Fruit fly (Drosophila melanogaster) whole organism, embryonic: ENCODE measurements around the gene CG13995.

ENCODE experiments used
- Aef1 ChIP-seq: fragments of 200-800 bp; sonication (Bioruptor generic); IDR thresholded peaks from 3 replicates; pipeline ENCODE4 v1.3.6; 2022; ENCODE audit warnings: missing biosample characterization, missing genetic modification characterization
- CG10462 ChIP-seq: fragments of 200-800 bp; sonication (Bioruptor generic); optimal IDR thresholded peaks from 2 replicates; lab custom pipeline; 2016; ENCODE audit warnings: missing biosample characterization, missing genetic modification characterization
- CG10543 ChIP-seq: fragments of 200-800 bp; sonication (Bioruptor generic); optimal IDR thresholded peaks from 3 replicates; lab custom pipeline; 2017; ENCODE audit warnings: missing biosample characterization, mild to moderate bottlenecking, missing genetic modification characterization, moderate library complexity
- CG10979 ChIP-seq: fragments of 200-800 bp; sonication (Bioruptor generic); optimal IDR thresholded peaks from 2 replicates; lab custom pipeline; 2018; ENCODE audit warnings: missing biosample characterization, mild to moderate bottlenecking, missing genetic modification characterization, moderate library complexity
- CG12236 ChIP-seq: fragments of 200-800 bp; sonication (Bioruptor generic); optimal IDR thresholded peaks from 2 replicates; lab custom pipeline; 2016; ENCODE audit warnings: missing biosample characterization, missing genetic modification characterization
- CG1233 ChIP-seq: fragments of 200-800 bp; sonication (Bioruptor generic); optimal IDR thresholded peaks from 4 replicates; lab custom pipeline; 2018; ENCODE audit warnings: missing biosample characterization, mild to moderate bottlenecking, missing genetic modification characterization
- CG15514 ChIP-seq: fragments of 200-800 bp; sonication (Bioruptor generic); optimal IDR thresholded peaks from 3 replicates; lab custom pipeline; 2017; ENCODE audit warnings: missing biosample characterization, missing genetic modification characterization, mild to moderate bottlenecking, moderate library complexity, missing genetic modification reagents
- CG17328 ChIP-seq: fragments of 200-800 bp; sonication (Bioruptor generic); IDR thresholded peaks from 2 replicates; pipeline ENCODE4 v1.3.6; 2022; ENCODE audit warnings: missing biosample characterization, missing genetic modification characterization
- CG17829 ChIP-seq: fragments of 200-800 bp; optimal IDR thresholded peaks from 2 replicates; lab custom pipeline; 2019; ENCODE audit warnings: missing biosample characterization, mild to moderate bottlenecking, missing genetic modification characterization, moderate library complexity
- CG18619 ChIP-seq: fragments of 200-800 bp; sonication (Bioruptor generic); optimal IDR thresholded peaks from 3 replicates; lab custom pipeline; 2017; ENCODE audit warnings: missing biosample characterization, mild to moderate bottlenecking, missing genetic modification characterization
- CG32532 ChIP-seq: fragments of 200-800 bp; sonication (Bioruptor generic); IDR thresholded peaks from 2 replicates; pipeline ENCODE4 v1.3.6; 2022; ENCODE audit warnings: missing biosample characterization, missing genetic modification characterization
- CG3726 ChIP-seq: fragments of 200-800 bp; sonication (Bioruptor generic); IDR thresholded peaks from 3 replicates; pipeline ENCODE4, ENCODE4 v1.3.6; 2022; ENCODE audit warnings: missing biosample characterization, missing genetic modification characterization
- CG6654 ChIP-seq: fragments of 200-800 bp; sonication (Bioruptor generic); optimal IDR thresholded peaks from 2 replicates; lab custom pipeline; 2017; ENCODE audit warnings: missing biosample characterization, mild to moderate bottlenecking, missing genetic modification characterization
- CG9817 ChIP-seq: fragments of 200-800 bp; sonication (Bioruptor generic); optimal IDR thresholded peaks from 2 replicates; lab custom pipeline; 2018; ENCODE audit warnings: missing biosample characterization, mild to moderate bottlenecking, missing genetic modification characterization, moderate library complexity
- D19B ChIP-seq: fragments of 200-800 bp; sonication (Bioruptor generic); optimal IDR thresholded peaks from 2 replicates; lab custom pipeline; 2017; ENCODE audit warnings: missing biosample characterization, mild to moderate bottlenecking, missing genetic modification characterization
- Doc3 ChIP-seq: fragments of 200-800 bp; sonication (Bioruptor generic); IDR thresholded peaks from 3 replicates; pipeline ENCODE4 v1.3.6; 2022; ENCODE audit warnings: missing biosample characterization, missing genetic modification characterization; ENCODE audit not compliant: partially characterized antibody
- Dref ChIP-seq: fragments of 200-800 bp; sonication (Bioruptor generic); IDR thresholded peaks from 2 replicates; pipeline ENCODE4 v1.3.6; 2022; ENCODE audit warnings: missing biosample characterization, missing genetic modification characterization
- Drgx ChIP-seq: fragments of 200-800 bp; sonication (Bioruptor generic); IDR thresholded peaks from 2 replicates; pipeline ENCODE4 v1.3.6; 2022; ENCODE audit warnings: missing biosample characterization, missing genetic modification characterization
- ERR ChIP-seq: fragments of 200-800 bp; sonication (Bioruptor generic); optimal IDR thresholded peaks from 2 replicates; lab custom pipeline; 2016; ENCODE audit warnings: missing biosample characterization, missing genetic modification characterization
- HLHmδ ChIP-seq: fragments of 200-800 bp; sonication (Bioruptor generic); optimal IDR thresholded peaks from 2 replicates; lab custom pipeline; 2018; ENCODE audit warnings: missing biosample characterization, mild to moderate bottlenecking, missing genetic modification characterization, moderate library complexity
- Med ChIP-seq: fragments of 200-800 bp; sonication (Bioruptor generic); peaks from one replicate; lab custom pipeline; 2016; ENCODE audit warnings: missing biosample characterization, missing genetic modification characterization, mild to moderate bottlenecking, inconsistent platforms, moderate library complexity
- Meics ChIP-seq: fragments of 200-800 bp; sonication (Bioruptor generic); optimal IDR thresholded peaks from 2 replicates; lab custom pipeline; 2017; ENCODE audit warnings: missing biosample characterization, mild to moderate bottlenecking, missing genetic modification characterization
- NK7.1 ChIP-seq: fragments of 200-800 bp; sonication (Bioruptor generic); optimal IDR thresholded peaks from 3 replicates; lab custom pipeline; 2016; ENCODE audit warnings: missing biosample characterization, missing genetic modification characterization
- Ravus ChIP-seq: fragments of 200-800 bp; sonication (Bioruptor generic); IDR thresholded peaks from 2 replicates; pipeline ENCODE4 v1.3.6; 2022; ENCODE audit warnings: missing biosample characterization, missing genetic modification characterization
- Scr ChIP-seq: fragments of 200-800 bp; sonication (Bioruptor generic); IDR thresholded peaks from 2 replicates; pipeline ENCODE4 v1.3.6; 2022; ENCODE audit warnings: missing biosample characterization, missing genetic modification characterization; ENCODE audit not compliant: partially characterized antibody
- Vsx1 ChIP-seq: fragments of 200-800 bp; sonication (Bioruptor generic); optimal IDR thresholded peaks from 2 replicates; lab custom pipeline; 2017; ENCODE audit warnings: missing biosample characterization, mild to moderate bottlenecking, missing genetic modification characterization, missing genetic modification reagents
- ash1 ChIP-seq: fragments of 200-800 bp; sonication (Bioruptor generic); optimal IDR thresholded peaks from 2 replicates; lab custom pipeline; 2018; ENCODE audit warnings: missing biosample characterization, mild to moderate bottlenecking, missing genetic modification characterization
- cg ChIP-seq: fragments of 200-800 bp; sonication (Bioruptor generic); optimal IDR thresholded peaks from 3 replicates; lab custom pipeline; 2019; ENCODE audit warnings: missing biosample characterization, mild to moderate bottlenecking, missing genetic modification characterization, moderate library complexity
- da ChIP-seq: fragments of 200-800 bp; sonication (Bioruptor generic); optimal IDR thresholded peaks from 2 replicates; lab custom pipeline; 2016; ENCODE audit warnings: missing biosample characterization, missing genetic modification characterization
- exex ChIP-seq: fragments of 200-800 bp; sonication (Bioruptor generic); optimal IDR thresholded peaks from 4 replicates; lab custom pipeline; 2018; ENCODE audit warnings: missing biosample characterization, mild to moderate bottlenecking, missing genetic modification characterization, moderate library complexity
- grn ChIP-seq: fragments of 200-800 bp; sonication (Bioruptor generic); optimal IDR thresholded peaks from 3 replicates; lab custom pipeline; 2017; ENCODE audit warnings: missing biosample characterization, missing genetic modification characterization
- gt ChIP-seq: fragments of 200-800 bp; sonication (Bioruptor generic); IDR thresholded peaks from 2 replicates; pipeline ENCODE4 v1.3.6; 2022; ENCODE audit warnings: missing biosample characterization, missing genetic modification characterization
- h ChIP-seq: fragments of >200 bp; optimal IDR thresholded peaks from 2 replicates; lab custom pipeline; 2017
- hbn ChIP-seq: fragments of 200-800 bp; sonication (Bioruptor generic); IDR thresholded peaks from 2 replicates; pipeline ENCODE4 v1.3.6; 2022; ENCODE audit warnings: missing biosample characterization, missing genetic modification characterization; ENCODE audit not compliant: partially characterized antibody
- hth ChIP-seq: fragments of >200 bp; optimal IDR thresholded peaks from 2 replicates; lab custom pipeline; 2017; ENCODE audit warnings: inconsistent platforms
- inv ChIP-seq: fragments of 200-800 bp; sonication (Bioruptor generic); IDR thresholded peaks from 2 replicates; pipeline ENCODE4 v1.3.6; 2022; ENCODE audit warnings: missing biosample characterization, missing genetic modification characterization; ENCODE audit not compliant: partially characterized antibody
- ken ChIP-seq: fragments of 200-800 bp; sonication (Bioruptor generic); IDR thresholded peaks from 3 replicates; pipeline ENCODE4 v1.3.6; 2022; ENCODE audit warnings: missing biosample characterization, missing genetic modification characterization
- lilli ChIP-seq: fragments of 200-800 bp; sonication (Bioruptor generic); optimal IDR thresholded peaks from 3 replicates; lab custom pipeline; 2016; ENCODE audit warnings: missing biosample characterization, missing genetic modification characterization
- mld ChIP-seq: fragments of 200-800 bp; sonication (Bioruptor generic); IDR thresholded peaks from 3 replicates; pipeline ENCODE4 v1.3.6; 2022; ENCODE audit warnings: missing biosample characterization, missing genetic modification characterization; ENCODE audit not compliant: partially characterized antibody
- org-1 ChIP-seq: fragments of 200-800 bp; sonication (Bioruptor generic); optimal IDR thresholded peaks from 2 replicates; lab custom pipeline; 2017; ENCODE audit warnings: missing biosample characterization, missing genetic modification characterization
- sd ChIP-seq: fragments of 200-800 bp; sonication (Bioruptor generic); optimal IDR thresholded peaks from 3 replicates; lab custom pipeline; 2018; ENCODE audit warnings: missing biosample characterization, mild to moderate bottlenecking, missing genetic modification characterization, moderate library complexity
- sens ChIP-seq: fragments of 200-800 bp; sonication (Bioruptor generic); peaks from one replicate; lab custom pipeline; 2016; ENCODE audit warnings: missing biosample characterization, missing genetic modification characterization
- shn ChIP-seq: fragments of 200-800 bp; sonication (Bioruptor generic); optimal IDR thresholded peaks from 3 replicates; lab custom pipeline; 2016; ENCODE audit warnings: missing biosample characterization, missing genetic modification characterization
- slou ChIP-seq: fragments of 200-800 bp; sonication (Bioruptor generic); optimal IDR thresholded peaks from 3 replicates; lab custom pipeline; 2016; ENCODE audit warnings: missing biosample characterization, missing genetic modification characterization
- sr ChIP-seq: fragments of 200-800 bp; sonication (Bioruptor generic); IDR thresholded peaks from 3 replicates; pipeline ENCODE4 v1.3.6; 2022; ENCODE audit warnings: missing biosample characterization, missing genetic modification characterization
- stwl ChIP-seq: fragments of 200-800 bp; sonication (Bioruptor generic); optimal IDR thresholded peaks from 3 replicates; lab custom pipeline; 2018; ENCODE audit warnings: missing biosample characterization, mild to moderate bottlenecking, missing genetic modification characterization, moderate library complexity
- vnd ChIP-seq: fragments of 200-800 bp; sonication (Bioruptor generic); IDR thresholded peaks from 3 replicates; pipeline ENCODE4 v1.3.6; 2022; ENCODE audit warnings: missing biosample characterization, missing genetic modification characterization; ENCODE audit not compliant: partially characterized antibody
- vvl ChIP-seq: fragments of 200-800 bp; sonication (Bioruptor generic); IDR thresholded peaks from 2 replicates; pipeline ENCODE4 v1.3.6; 2022; ENCODE audit warnings: missing biosample characterization, missing genetic modification characterization
- z ChIP-seq: fragments of 200-800 bp; sonication (Bioruptor generic); IDR thresholded peaks from 3 replicates; pipeline ENCODE4 v1.3.6; 2022; ENCODE audit warnings: missing biosample characterization, missing genetic modification characterization

CG13995 gene

dm6 chr2L:6088371-6089365 lies 34.6 kb downstream of the CG13995 start (continued):
- TF ChIP-seq inv (GFP tag; lab: Robert Waterston, UW) (no peak), Med (peak; percentile 97), CG18619 (GFP tag; lab: Kevin White, UChicago) (peak; percentile 62), Doc3 (GFP tag; lab: Robert Waterston, UW) (0 out of 3 replicates have a peak, but pooled peaks have one; percentile 20), Vsx1 (GFP tag; lab: Kevin White, UChicago) (peak; percentile 25), ken (peak; percentile 46; the same call in 1 of the 3 replicates), shn (GFP tag; lab: Kevin White, UChicago) (no peak), mld (no peak), D19B (GFP tag; lab: Kevin White, UChicago) (no peak), h (lab: Kevin White, UChicago) (no peak), CG15514 (peak; percentile 7), Scr (GFP tag; lab: Robert Waterston, UW) (peak; percentile 53), CG17829 (peak; percentile 27), org-1 (peak; percentile 44), Ravus (GFP tag; lab: Robert Waterston, UW) (no peak), CG9817 (tag; lab: Kevin White, UChicago) (no peak), CG32532 (peak; percentile 41; the same call in 1 of the 2 replicates), lilli (GFP tag; lab: Kevin White, UChicago) (peak; percentile 38), Drgx (GFP tag; lab: Robert Waterston, UW) (peak; percentile 34; the same call in 1 of the 2 replicates), HLHmδ (GFP tag; lab: Kevin White, UChicago) (peak; percentile 69), cg (GFP tag; lab: Kevin White, UChicago) (peak; percentile 91), hbn (GFP tag; lab: Robert Waterston, UW) (peak; percentile 42), slou (GFP tag; lab: Kevin White, UChicago) (no peak), hth (lab: Kevin White, UChicago) (no peak), CG3726 (GFP tag; lab: Robert Waterston, UW) (no peak), CG17328 (no peak), ERR (GFP tag; lab: Kevin White, UChicago) (peak; percentile 82), CG10979 (tag; lab: Kevin White, UChicago) (no peak), CG1233 (GFP tag; lab: Kevin White, UChicago) (peak; percentile 8), gt (no peak)

DNA sequence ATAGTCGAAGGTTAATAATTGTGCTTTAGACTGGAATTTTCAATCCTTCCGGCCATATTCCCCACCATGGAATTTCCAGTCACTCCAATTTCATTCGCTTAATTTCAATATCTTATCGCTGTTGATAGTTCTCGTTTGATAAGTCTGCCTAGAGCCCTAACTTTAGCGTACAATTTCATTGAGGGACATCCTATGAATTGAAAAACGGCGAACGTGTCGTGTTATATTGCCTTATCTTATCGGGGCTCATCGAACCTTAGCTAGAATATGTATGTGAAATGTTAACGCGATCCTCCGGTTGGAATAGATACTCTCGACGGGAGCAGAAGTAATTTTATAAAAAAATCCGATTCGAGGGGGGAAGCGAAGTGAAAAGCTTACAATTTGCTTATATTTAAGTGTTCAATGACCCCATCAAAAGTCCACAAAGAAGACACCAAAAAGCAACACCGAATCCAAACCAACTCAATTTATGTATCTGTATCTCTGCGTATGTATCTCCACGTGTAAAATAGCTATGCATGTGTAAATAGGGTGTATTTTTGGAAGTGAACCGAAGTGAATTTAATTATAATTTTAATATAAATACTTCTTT lies 35.6 kb downstream of the CG13995 start:
- TF ChIP-seq sr (GFP tag; lab: Robert Waterston, UW), result no peak
- no peak for TF ChIP-seq Aef1 (GFP tag; lab: Robert Waterston, UW)
- no peak for TF ChIP-seq vvl (GFP tag; lab: Robert Waterston, UW)
- TF ChIP-seq ash1 (GFP tag; lab: Kevin White, UChicago), result no peak
- TF ChIP-seq stwl (tag; lab: Kevin White, UChicago), result no peak
- no peak for TF ChIP-seq Dref (GFP tag; lab: Robert Waterston, UW)
- peak; percentile 59 for TF ChIP-seq sd (tag; lab: Kevin White, UChicago)
- peak; percentile 61 for TF ChIP-seq grn
- no peak for TF ChIP-seq CG12236 (GFP tag; lab: Kevin White, UChicago)
- peak; percentile 2 for TF ChIP-seq sens
- TF ChIP-seq Meics (GFP tag; lab: Kevin White, UChicago), result no peak
- TF ChIP-seq z, result no peak
- TF ChIP-seq NK7.1 (GFP tag; lab: Kevin White, UChicago), result no peak
- peak; percentile 68 for TF ChIP-seq exex (tag; lab: Kevin White, UChicago)
- no peak for TF ChIP-seq CG6654
- no peak for TF ChIP-seq CG10543 (GFP tag; lab: Kevin White, UChicago)
- no peak for TF ChIP-seq da (GFP tag; lab: Kevin White, UChicago)
- no peak for TF ChIP-seq CG10462 (GFP tag; lab: Kevin White, UChicago)
- no peak for TF ChIP-seq vnd (GFP tag; lab: Robert Waterston, UW)
- TF ChIP-seq CG15514, result no peak
